Worm (Caenorhabditis elegans): ENCODE results near the gene adm-4.

adm-4 gene

ce11 chrX:7773714-7774318 is 24.3 kb downstream of the adm-4 start:
- TF ChIP-seq ama-1 (optimal IDR thresholded peaks at IDR 0.05) (no peak), ama-1 (GFP tag; optimal IDR thresholded peaks at IDR 0.05) (peak in 1 of 2 experiments; percentile 50), egrh-3 (GFP tag; IDR thresholded peaks at IDR 0.05) (no peak), nfya-1 (tag; optimal IDR thresholded peaks at IDR 0.05; ENCODE audit: borderline replicate concordance, insufficient read depth) (no peak), cebp-1 (GFP tag; IDR thresholded peaks at IDR 0.05) (no peak), cebp-1 (tag; optimal IDR thresholded peaks at IDR 0.05) (peak; percentile 50), tlf-1 (GFP tag; optimal IDR thresholded peaks at IDR 0.05) (no peak), rec-8 (tag; optimal IDR thresholded peaks at IDR 0.05) (peak; percentile 6 to 59), ztf-6 (GFP tag; IDR thresholded peaks at IDR 0.05) (no peak), D2030.7 (GFP tag; IDR thresholded peaks at IDR 0.05) (peak; percentile 83), F57C9.4 (tag; optimal IDR thresholded peaks at IDR 0.05) (no peak), Y79H2A.3 (GFP tag; conservative IDR thresholded peaks at IDR 0.05) (no peak), madf-10 (tag; optimal IDR thresholded peaks at IDR 0.05) (peak; percentile 18), tbx-9 (tag; optimal IDR thresholded peaks at IDR 0.05; ENCODE audit: borderline replicate concordance) (no peak), mes-4 (tag; optimal IDR thresholded peaks at IDR 0.05) (peak; percentile 46), sptf-2 (GFP tag; optimal IDR thresholded peaks at IDR 0.05) (no peak), ceh-79 (tag; optimal IDR thresholded peaks at IDR 0.05) (no peak), ztf-18 (tag; optimal IDR thresholded peaks at IDR 0.05) (peak; percentile 58), ztf-3 (GFP tag; optimal IDR thresholded peaks at IDR 0.05) (no peak), nfya-2 (GFP tag; IDR thresholded peaks at IDR 0.05) (no peak), F49E8.2 (tag; optimal IDR thresholded peaks at IDR 0.05; ENCODE audit: insufficient read depth) (peak; percentile 11), dpl-1 (GFP tag; optimal IDR thresholded peaks at IDR 0.05) (no peak), Y53G8AR.9 (GFP tag; conservative IDR thresholded peaks at IDR 0.05) (no peak), Y56A3A.18 (GFP tag; IDR thresholded peaks at IDR 0.05) (peak; percentile 66), die-1 (tag; optimal IDR thresholded peaks at IDR 0.05) (peak; percentile 75), F52B5.7 (tag; optimal IDR thresholded peaks at IDR 0.05) (no peak), sdz-38 (tag; optimal IDR thresholded peaks at IDR 0.05) (no peak), lin-54 (GFP tag; optimal IDR thresholded peaks at IDR 0.05) (no peak), tbp1 (GFP tag; optimal IDR thresholded peaks at IDR 0.05) (peak; percentile 86), T26A5.8 (tag; optimal IDR thresholded peaks at IDR 0.05) (no peak), Y67H2A.10 (GFP tag; conservative IDR thresholded peaks at IDR 0.05) (no peak), lin-26 (GFP tag; IDR thresholded peaks at IDR 0.05) (peak; percentile 89), ztf-25 (GFP tag; IDR thresholded peaks at IDR 0.05) (0 out of 2 replicates have a peak, but pooled peaks have one; percentile 19), C06A6.2 (GFP tag; conservative IDR thresholded peaks at IDR 0.05) (no peak), dpff-1 (tag; optimal IDR thresholded peaks at IDR 0.05) (no peak), T07F8.4 (tag; optimal IDR thresholded peaks at IDR 0.05) (peak; percentile 50), hmg-20 (GFP tag; IDR thresholded peaks at IDR 0.05) (no peak), ztf-22 (GFP tag; optimal IDR thresholded peaks at IDR 0.05) (peak; percentile 6), madf-6 (GFP tag; IDR thresholded peaks at IDR 0.05) (peak; percentile 39; the same call in 1 of the 2 replicates), K11D2.4 (GFP tag; IDR thresholded peaks at IDR 0.05) (no peak), lsl-1 (GFP tag; optimal IDR thresholded peaks at IDR 0.05) (peak; percentile 4), aptf-2 (GFP tag; conservative IDR thresholded peaks at IDR 0.05) (no peak), atf-7 (tag; optimal IDR thresholded peaks at IDR 0.05) (no peak), F22D6.2 (tag; optimal IDR thresholded peaks at IDR 0.05) (no peak), ZK185.1 (tag; optimal IDR thresholded peaks at IDR 0.05; ENCODE audit: poor library complexity, severe bottlenecking) (peak; percentile 68), B0336.3 (GFP tag; IDR thresholded peaks at IDR 0.05) (no peak), egl-18 (GFP tag; IDR thresholded peaks at IDR 0.05) (no peak), hlh-26 (GFP tag; conservative IDR thresholded peaks at IDR 0.05) (no peak), hmg-1.2 (GFP tag; IDR thresholded peaks at IDR 0.05) (peak; percentile 50)

All from whole organism, young adult.